Fruit fly (Drosophila melanogaster) whole organism, wandering third instar larva: ENCODE results near the gene CG17726.

Source experiments
- Abd-B ChIP-seq: fragments of >200 bp; optimal IDR thresholded peaks from 2 replicates; lab custom pipeline; 2017; ENCODE audit warnings: missing biosample characterization, missing genetic modification characterization
- CG9705 ChIP-seq: fragments of 200-800 bp; sonication (Bioruptor generic); optimal IDR thresholded peaks from 2 replicates; lab custom pipeline; 2018; ENCODE audit warnings: missing biosample characterization, mild to moderate bottlenecking, missing genetic modification characterization
- GATAd ChIP-seq: sonication (Bioruptor generic); optimal IDR thresholded peaks from 2 replicates; lab custom pipeline; 2016; ENCODE audit warnings: missing biosample characterization, missing genetic modification characterization
- HLH106 ChIP-seq: fragments of 200-800 bp; optimal IDR thresholded peaks from 3 replicates; lab custom pipeline; 2019; ENCODE audit warnings: missing biosample characterization, mild to moderate bottlenecking, missing genetic modification characterization, moderate library complexity
- Hnf4 ChIP-seq: fragments of 200-800 bp; sonication (Bioruptor generic); optimal IDR thresholded peaks from 2 replicates; lab custom pipeline; 2016; ENCODE audit warnings: missing biosample characterization, mild to moderate bottlenecking, missing genetic modification characterization
- Hr78 ChIP-seq: fragments of >200 bp; optimal IDR thresholded peaks from 2 replicates; lab custom pipeline; 2017; ENCODE audit warnings: missing biosample characterization, missing genetic modification characterization
- Hr83 ChIP-seq: fragments of 200-300 bp; sonication (Bioruptor generic); optimal IDR thresholded peaks from 2 replicates; lab custom pipeline; 2016; ENCODE audit warnings: missing biosample characterization, mild to moderate bottlenecking, missing genetic modification characterization, moderate library complexity; ENCODE audit not compliant: poor library complexity, severe bottlenecking
- Myc ChIP-seq: fragments of >200 bp; optimal IDR thresholded peaks from 2 replicates; lab custom pipeline; 2017
- OdsH ChIP-seq: fragments of 200-800 bp; sonication (Bioruptor generic); optimal IDR thresholded peaks from 2 replicates; lab custom pipeline; 2016; ENCODE audit warnings: missing biosample characterization, mild to moderate bottlenecking, missing genetic modification characterization
- Rel ChIP-seq, 2 experiments: fragments of 200-800 bp; sonication (Bioruptor generic) in 1 of 2; optimal IDR thresholded peaks; 2 replicates in 1 of 2; 3 replicates in 1 of 2; lab custom pipeline; 2016 to 2019; ENCODE audit warnings: mild to moderate bottlenecking in 2 of 2, missing biosample characterization in 2 of 2, missing genetic modification characterization in 2 of 2, moderate library complexity in 1 of 2
- Sp1 ChIP-seq: fragments of 200-800 bp; sonication (Bioruptor generic); optimal IDR thresholded peaks from 3 replicates; lab custom pipeline; 2019; ENCODE audit warnings: missing biosample characterization, mild to moderate bottlenecking, missing genetic modification characterization, moderate library complexity
- Vsx2 ChIP-seq: fragments of 200-300, 225-300 bp; sonication (Bioruptor generic); optimal IDR thresholded peaks from 2 replicates; lab custom pipeline; 2018; ENCODE audit warnings: missing biosample characterization, missing genetic modification characterization; ENCODE audit not compliant: partially characterized antibody
- br ChIP-seq: fragments of 200-800 bp; sonication (Bioruptor generic); optimal IDR thresholded peaks from 2 replicates; lab custom pipeline; 2016; ENCODE audit warnings: missing biosample characterization, missing genetic modification characterization
- brk ChIP-seq: fragments of 200-800 bp; sonication (Bioruptor generic); optimal IDR thresholded peaks from 2 replicates; lab custom pipeline; 2016; ENCODE audit warnings: missing biosample characterization, mild to moderate bottlenecking, missing genetic modification characterization
- dl ChIP-seq, 2 experiments: fragments of 175-275, 200-275 bp in 1 of 2; fragments of 200-275 bp in 1 of 2; sonication (Bioruptor generic); optimal IDR thresholded peaks; lab custom pipeline; 2018; ENCODE audit warnings: mild to moderate bottlenecking in 2 of 2, missing biosample characterization in 2 of 2, missing genetic modification characterization in 2 of 2, moderate library complexity in 2 of 2; ENCODE audit not compliant: partially characterized antibody in 2 of 2, insufficient read depth in 1 of 2
- dmrt93B ChIP-seq: fragments of 200-800 bp; sonication (Bioruptor generic); optimal IDR thresholded peaks from 2 replicates; lab custom pipeline; 2018; ENCODE audit warnings: missing biosample characterization, mild to moderate bottlenecking, missing genetic modification characterization
- dsf ChIP-seq: sonication (Bioruptor generic); optimal IDR thresholded peaks from 2 replicates; lab custom pipeline; 2016; ENCODE audit warnings: missing biosample characterization, missing genetic modification characterization, borderline replicate concordance
- ey ChIP-seq: fragments of 200-800 bp; sonication (Bioruptor generic); optimal IDR thresholded peaks from 2 replicates; lab custom pipeline; 2016; ENCODE audit warnings: missing biosample characterization, missing genetic modification characterization
- foxo ChIP-seq, 2 experiments: fragments of 200-800 bp; sonication (Bioruptor generic); optimal IDR thresholded peaks; 2 replicates in 1 of 2; 3 replicates in 1 of 2; lab custom pipeline; 2016 to 2017; ENCODE audit warnings: missing biosample characterization in 2 of 2, missing genetic modification characterization in 2 of 2
- fru ChIP-seq: fragments of 200-800 bp; sonication (Bioruptor generic); optimal IDR thresholded peaks from 3 replicates; lab custom pipeline; 2016; ENCODE audit warnings: missing biosample characterization, mild to moderate bottlenecking, missing genetic modification characterization
- h ChIP-seq: fragments of 200-800 bp; sonication (Bioruptor generic); optimal IDR thresholded peaks from 3 replicates; lab custom pipeline; 2016; ENCODE audit warnings: missing biosample characterization, mild to moderate bottlenecking, missing genetic modification characterization
- jim ChIP-seq: fragments of 175-275, 200-325 bp; sonication (Bioruptor generic); optimal IDR thresholded peaks from 2 replicates; lab custom pipeline; 2016; ENCODE audit warnings: missing biosample characterization, mild to moderate bottlenecking, missing genetic modification characterization
- pan ChIP-seq: fragments of >200 bp; optimal IDR thresholded peaks from 2 replicates; lab custom pipeline; 2017
- rgr ChIP-seq: fragments of 200-800 bp; sonication (Bioruptor generic); optimal IDR thresholded peaks from 3 replicates; lab custom pipeline; 2016; ENCODE audit warnings: missing biosample characterization, mild to moderate bottlenecking, missing genetic modification characterization
- sage ChIP-seq: fragments of 200-800 bp; sonication (Bioruptor generic); optimal IDR thresholded peaks from 2 replicates; lab custom pipeline; 2016; ENCODE audit warnings: missing biosample characterization, mild to moderate bottlenecking, missing genetic modification characterization
- sv ChIP-seq: fragments of 200-800 bp; sonication (Bioruptor generic); optimal IDR thresholded peaks from 3 replicates; lab custom pipeline; 2016; ENCODE audit warnings: missing biosample characterization, missing genetic modification characterization
- tai ChIP-seq: sonication (Bioruptor generic); optimal IDR thresholded peaks from 2 replicates; lab custom pipeline; 2016; ENCODE audit warnings: missing biosample characterization, missing genetic modification characterization
- usp ChIP-seq: fragments of >200 bp; optimal IDR thresholded peaks from 2 replicates; lab custom pipeline; 2017; ENCODE audit warnings: missing biosample characterization, missing genetic modification characterization

CG17726 gene

dm6 chr3R:11231705-11232261, 5.2 kb downstream of the CG17726 start, which contains the start of the genes CG17187 and Dph3:
Gene CG17187 (minus strand): TSS chr3R:11231879.
Gene Dph3 (plus strand): TSS chr3R:11231912.
- TF ChIP-seq Vsx2 (GFP tag; lab: Kevin White, UChicago) (no peak), Rel (GFP tag; optimal IDR thresholded peaks at IDR 0.05; lab: Kevin White, UChicago) (no peak), Rel (tag; optimal IDR thresholded peaks at IDR 0.05; lab: Kevin White, UChicago) (peak; percentile 37), Myc (lab: Kevin White, UChicago) (peak; percentile 2), OdsH (GFP tag; lab: Kevin White, UChicago) (no peak)

- no peak for TF ChIP-seq Rel (GFP tag; optimal IDR thresholded peaks at IDR 0.05; lab: Kevin White, UChicago)
- TF ChIP-seq Rel (tag; optimal IDR thresholded peaks at IDR 0.05; lab: Kevin White, UChicago) = peak; percentile 98
- no peak for TF ChIP-seq CG9705 (GFP tag; lab: Kevin White, UChicago)
Measured at dm6 chr3R:11234918-11235371, 8.4 kb downstream of the CG17726 start, which contains the start of the genes Arfip and CG17721. Gene Arfip (minus strand): TSS chr3R:11235013. Gene CG17721 (plus strand): TSS chr3R:11235140.

DNA sequence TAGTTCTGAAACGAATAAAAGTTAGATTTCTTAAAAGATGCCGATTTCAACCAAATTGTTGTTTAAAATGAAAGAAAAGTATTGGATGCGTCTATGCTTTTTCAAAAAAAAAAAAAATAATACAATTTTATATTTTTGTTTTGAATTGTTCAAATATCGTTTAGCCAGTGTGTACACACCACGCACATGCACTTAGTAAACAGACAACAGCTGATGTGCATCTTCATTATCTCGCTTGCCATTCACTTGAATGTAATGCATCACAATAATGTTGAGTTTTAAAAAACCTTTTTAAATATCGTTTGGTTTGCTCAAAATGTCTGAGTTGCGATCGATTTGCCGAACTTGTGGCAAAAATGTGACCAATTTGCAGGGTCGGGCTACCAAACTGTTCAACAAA, 9.5 kb downstream of the CG17726 start, which contains the start of gene CG31441:
Gene CG31441 (plus strand): TSS at position 246 of the 400 bp plus-strand sequence.
- TF ChIP-seq sv (GFP tag; lab: Kevin White, UChicago) (no peak), GATAd (GFP tag; lab: Kevin White, UChicago) (no peak), dl (GFP tag; optimal IDR thresholded peaks at IDR 0.05; lab: Kevin White, UChicago; ENCODE audit: insufficient read depth in 1 of 2, partially characterized antibody in 2 of 2) (no peak), usp (GFP tag; lab: Kevin White, UChicago) (no peak), Hr83 (peak; percentile 31), Hnf4 (GFP tag; lab: Kevin White, UChicago) (no peak)

dm6 chr3R:11237598-11237997, 11.0 kb downstream of the CG17726 start, which contains the start of gene CG31388:
Gene CG31388 (plus strand): TSS chr3R:11237815.
- peak; percentile 35 for TF ChIP-seq Myc (lab: Kevin White, UChicago)
- TF ChIP-seq tai (GFP tag; lab: Kevin White, UChicago) = no peak

- no peak for TF ChIP-seq brk (GFP tag; lab: Kevin White, UChicago)
- no peak for TF ChIP-seq fru (GFP tag; lab: Kevin White, UChicago)
- TF ChIP-seq Vsx2 (GFP tag; lab: Kevin White, UChicago) = no peak
- TF ChIP-seq ey (GFP tag; lab: Kevin White, UChicago) = no peak
- TF ChIP-seq CG9705 (GFP tag; lab: Kevin White, UChicago) = no peak
- no peak for TF ChIP-seq Myc (lab: Kevin White, UChicago)
- TF ChIP-seq Abd-B = no peak
- TF ChIP-seq br (GFP tag; lab: Kevin White, UChicago) = no peak
- no peak for TF ChIP-seq jim (GFP tag; lab: Kevin White, UChicago)
- no peak for TF ChIP-seq sage (GFP tag; lab: Kevin White, UChicago)
- TF ChIP-seq HLH106 (tag; lab: Kevin White, UChicago) = no peak
- no peak for TF ChIP-seq Hr78 (GFP tag; lab: Kevin White, UChicago)
- TF ChIP-seq dmrt93B = no peak
- no peak for TF ChIP-seq dsf (GFP tag; lab: Kevin White, UChicago)
- TF ChIP-seq, all 38 proteins: peak for 0
Measured at dm6 chr3R:11240891-11241290, 14.3 kb downstream of the CG17726 start, which contains the start of the genes scpr-B and scpr-A. Gene scpr-B (minus strand): TSS chr3R:11240991. Gene scpr-A (plus strand): TSS chr3R:11241183.

DNA sequence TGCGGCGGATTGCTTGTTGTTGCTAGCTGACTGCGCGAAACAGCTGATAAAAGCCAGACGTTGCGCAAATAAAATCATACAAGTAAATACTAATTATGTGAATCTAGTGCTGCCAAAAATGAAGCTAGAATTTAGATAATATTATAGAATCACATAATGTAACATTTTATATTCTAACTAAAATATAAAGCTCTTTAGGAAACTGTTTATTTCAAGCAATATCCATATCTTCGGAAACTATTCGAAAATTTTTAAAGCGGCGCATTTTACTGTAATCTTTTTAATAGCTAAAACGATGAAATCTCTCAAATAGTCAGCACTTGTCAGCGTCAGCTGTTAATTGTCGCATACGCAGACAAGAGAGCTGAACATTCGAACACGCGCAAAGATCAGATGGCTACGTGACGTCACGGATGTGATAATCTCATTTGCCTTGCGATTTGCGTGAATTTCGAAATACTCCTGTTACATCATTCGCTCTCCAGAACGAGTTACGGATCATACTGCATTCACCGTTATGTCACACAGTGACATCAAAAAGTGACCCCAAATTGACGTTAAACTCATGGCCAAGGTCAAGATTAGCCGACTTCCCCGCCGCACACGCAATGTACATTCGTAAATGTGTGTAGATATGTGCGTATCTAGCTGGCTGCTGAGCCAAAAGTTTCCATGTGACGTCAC, 16.6 kb downstream of the CG17726 start:
- TF ChIP-seq pan (lab: Kevin White, UChicago) = no peak
- no peak for TF ChIP-seq dmrt93B
- TF ChIP-seq Hr78 (GFP tag; lab: Kevin White, UChicago) = no peak
- no peak for TF ChIP-seq jim (GFP tag; lab: Kevin White, UChicago)
- peak; percentile 37 for TF ChIP-seq HLH106 (tag; lab: Kevin White, UChicago)
- TF ChIP-seq foxo (GFP tag; optimal IDR thresholded peaks at IDR 0.05; lab: Kevin White, UChicago) = peak in 1 of 2 experiments; percentile 56
- TF ChIP-seq GATAd (GFP tag; lab: Kevin White, UChicago) = no peak
- no peak for TF ChIP-seq dsf (GFP tag; lab: Kevin White, UChicago)
- TF ChIP-seq rgr = peak; percentile 22
- no peak for TF ChIP-seq h (GFP tag; lab: Kevin White, UChicago)
- TF ChIP-seq Myc (lab: Kevin White, UChicago) = peak; percentile 83
- no peak for TF ChIP-seq Rel (GFP tag; optimal IDR thresholded peaks at IDR 0.05; lab: Kevin White, UChicago)
- no peak for TF ChIP-seq Rel (tag; optimal IDR thresholded peaks at IDR 0.05; lab: Kevin White, UChicago)
- TF ChIP-seq Sp1 (GFP tag; lab: Kevin White, UChicago) = no peak
- no peak for TF ChIP-seq br (GFP tag; lab: Kevin White, UChicago)
- TF ChIP-seq Abd-B = no peak
- peak; percentile 38 for TF ChIP-seq OdsH (GFP tag; lab: Kevin White, UChicago)
- no peak for TF ChIP-seq tai (GFP tag; lab: Kevin White, UChicago)
